Worm (Caenorhabditis elegans) whole organism, L1 larva: Measurements from ENCODE around the gene smap-1.

Experiments used
- ama-1 ChIP-seq: fragments of 150-350 bp; optimal IDR thresholded peaks from 2 replicates; lab custom pipeline; 2014
- fkh-10 ChIP-seq: sonication (generic microtip); optimal IDR thresholded peaks from 2 replicates; lab custom pipeline; 2017; ENCODE audit warnings: missing biosample characterization, missing genetic modification reagents, missing genetic modification characterization
- lin-39 ChIP-seq: fragments of 150-350 bp; optimal IDR thresholded peaks from 2 replicates; lab custom pipeline; 2014; ENCODE audit warnings: missing biosample characterization, missing genetic modification reagents, missing genetic modification characterization
- mep-1 ChIP-seq: fragments of 150-350 bp; optimal IDR thresholded peaks from 2 replicates; lab custom pipeline; 2014; ENCODE audit warnings: missing biosample characterization, missing genetic modification characterization
- nhr-237 ChIP-seq: fragments of 150-350 bp; optimal IDR thresholded peaks from 2 replicates; lab custom pipeline; 2014; ENCODE audit warnings: missing biosample characterization, missing genetic modification characterization
- sox-4 ChIP-seq: sonication (generic microtip); optimal IDR thresholded peaks from 2 replicates; lab custom pipeline; 2016; ENCODE audit warnings: missing genetic modification characterization, missing compliant biosample characterization

DNA sequence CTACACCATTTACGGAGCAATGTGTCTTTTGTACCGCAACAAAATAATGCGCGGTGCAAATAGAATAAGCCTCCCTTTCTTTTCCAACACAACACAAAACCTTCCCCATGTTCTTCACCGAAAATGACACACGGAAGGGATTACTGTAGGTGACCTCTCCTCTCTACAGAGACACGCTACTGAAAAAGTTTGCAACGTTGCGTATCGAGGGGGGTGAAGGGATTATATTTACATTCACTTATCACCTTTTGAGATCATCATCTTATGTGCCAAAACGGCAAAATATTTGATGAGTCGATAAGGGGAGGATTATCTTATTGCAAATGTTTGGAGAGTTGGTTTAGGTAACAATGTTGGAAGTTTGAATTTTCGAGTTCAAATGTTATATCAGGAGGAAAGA lies 43.5 kb upstream of the smap-1 start:
- TF ChIP-seq fkh-10 (no peak), lin-39 (tag; lab: Kevin White, UChicago) (no peak), mep-1 (tag; lab: Kevin White, UChicago) (no peak), sox-4 (tag; lab: Kevin White, UChicago) (no peak), ama-1 (lab: Kevin White, UChicago) (no peak), nhr-237 (tag; lab: Kevin White, UChicago) (no peak)
